Worm (Caenorhabditis elegans): ENCODE data around the gene zfp-2.

DNA sequence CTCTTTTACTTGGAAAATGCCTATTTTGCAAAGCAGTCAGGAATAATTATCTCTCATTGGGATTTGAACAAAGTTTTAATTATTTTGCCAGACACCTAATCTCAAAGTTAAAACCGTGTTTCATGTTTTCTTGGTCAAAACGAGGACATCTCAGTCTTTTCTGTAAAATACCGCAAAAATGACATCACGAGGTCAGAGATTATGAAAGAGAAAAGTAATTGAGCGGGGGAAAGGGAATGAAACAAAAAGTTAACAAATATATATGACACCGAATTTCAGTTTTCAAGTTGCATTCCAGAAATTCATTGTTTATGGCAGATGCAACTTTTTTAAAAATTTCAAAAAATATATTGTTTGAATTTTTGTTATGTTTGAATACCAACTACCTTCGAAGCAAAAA is 45.1 kb downstream of the zfp-2 start:
- TF ChIP-seq tab-1 (GFP tag; IDR thresholded peaks at IDR 0.05) (no peak), T22C8.4 (GFP tag; IDR thresholded peaks at IDR 0.05) (no peak), flt-1 (GFP tag; IDR thresholded peaks at IDR 0.05) (no peak)
